Fruit fly (Drosophila melanogaster) Kc167 (cell line): ENCODE results near the gene Cpsf100.

Experiments
- Myc ChIP-seq: fragments of >200 bp; optimal IDR thresholded peaks from 2 replicates; lab custom pipeline; 2017; ENCODE audit warnings: missing external identifiers
- h ChIP-seq: fragments of >200 bp; optimal IDR thresholded peaks from 3 replicates; lab custom pipeline; 2018; ENCODE audit warnings: missing external identifiers
- psq ChIP-seq: fragments of >200 bp; optimal IDR thresholded peaks from 2 replicates; lab custom pipeline; 2017; ENCODE audit warnings: missing external identifiers

- TF ChIP-seq Myc (lab: Kevin White, UChicago) (no peak), h (lab: Kevin White, UChicago) (no peak), psq (lab: Kevin White, UChicago) (no peak)
These were observed 6.3 kb downstream of the Cpsf100 start for dm6 chr3R:29040526-29041195.
